Worm (Caenorhabditis elegans) whole organism, young adult: ENCODE data around the gene ugt-42.
A peak's percentile ranks its signal among the peaks of the same experiment; 100 is the strongest.

Experiments used
- D2030.7 ChIP-seq: fragments of 200-800 bp; sonication (Bioruptor generic); IDR thresholded peaks from 2 replicates; pipeline ENCODE4 v1.3.6; 2022; ENCODE audit warnings: missing genetic modification reagents, missing genetic modification characterization, missing compliant biosample characterization
- F10E7.11 ChIP-seq: sonication (generic microtip); optimal IDR thresholded peaks from 2 replicates; lab custom pipeline; 2017; ENCODE audit warnings: mild to moderate bottlenecking, missing genetic modification characterization, moderate library complexity, missing compliant biosample characterization
- F33H1.4 ChIP-seq: fragments of 200-800 bp; sonication (Bioruptor generic); IDR thresholded peaks from 2 replicates; pipeline ENCODE4 v1.3.6; 2022; ENCODE audit warnings: missing genetic modification reagents, missing genetic modification characterization, missing compliant biosample characterization
- F49E8.2 ChIP-seq: sonication (generic microtip); optimal IDR thresholded peaks from 3 replicates; lab custom pipeline; 2017; ENCODE audit warnings: missing genetic modification characterization, mild to moderate bottlenecking, missing compliant biosample characterization, antibody characterized with exemption, moderate library complexity; ENCODE audit not compliant: insufficient read depth
- F52B5.7 ChIP-seq: sonication (generic microtip); optimal IDR thresholded peaks from 2 replicates; lab custom pipeline; 2016; ENCODE audit warnings: mild to moderate bottlenecking, missing genetic modification characterization, missing compliant biosample characterization
- K12H6.12 ChIP-seq: fragments of 200-800 bp; sonication (Bioruptor generic); optimal IDR thresholded peaks from 2 replicates; lab custom pipeline; 2018; ENCODE audit warnings: mild to moderate bottlenecking, missing genetic modification characterization, missing compliant biosample characterization
- Y53F4B.3 ChIP-seq: fragments of 200-800 bp; sonication (Bioruptor generic); IDR thresholded peaks from 2 replicates; pipeline ENCODE4 v1.3.6; 2022; ENCODE audit warnings: missing genetic modification reagents, missing genetic modification characterization, missing compliant biosample characterization
- ama-1 ChIP-seq, 3 experiments: fragments of 150-350 bp in 1 of 3; sonication (generic microtip) in 2 of 3; optimal IDR thresholded peaks; 2 replicates each; lab custom pipeline; 2014 to 2018; ENCODE audit warnings: missing biosample characterization in 2 of 3, missing genetic modification characterization in 2 of 3, missing genetic modification reagents in 2 of 3
- bed-1 ChIP-seq: fragments of 200-800 bp; sonication (Bioruptor generic); IDR thresholded peaks from 2 replicates; pipeline ENCODE4 v1.3.6; 2022; ENCODE audit warnings: missing genetic modification reagents, missing genetic modification characterization, missing compliant biosample characterization
- ccch-3 ChIP-seq: fragments of 200-800 bp; sonication (Bioruptor generic); optimal IDR thresholded peaks from 2 replicates; lab custom pipeline; 2018; ENCODE audit warnings: mild to moderate bottlenecking, missing genetic modification characterization, missing compliant biosample characterization
- cebp-2 ChIP-seq: fragments of 200-800 bp; sonication (Bioruptor generic); IDR thresholded peaks from 2 replicates; pipeline ENCODE4 v1.3.6; 2022; ENCODE audit warnings: missing genetic modification characterization, missing compliant biosample characterization
- ceh-27 ChIP-seq: fragments of 200-800 bp; sonication (Bioruptor generic); optimal IDR thresholded peaks from 2 replicates; lab custom pipeline; 2018; ENCODE audit warnings: mild to moderate bottlenecking, missing genetic modification characterization, moderate library complexity, missing compliant biosample characterization
- ceh-79 ChIP-seq: sonication (generic microtip); optimal IDR thresholded peaks from 2 replicates; lab custom pipeline; 2017; ENCODE audit warnings: mild to moderate bottlenecking, missing genetic modification characterization, missing compliant biosample characterization
- die-1 ChIP-seq: sonication (generic microtip); optimal IDR thresholded peaks from 2 replicates; lab custom pipeline; 2016; ENCODE audit warnings: missing genotype, mild to moderate bottlenecking, missing genetic modification characterization, missing compliant biosample characterization
- dox-1 ChIP-seq: fragments of 200-800 bp; sonication (Bioruptor generic); IDR thresholded peaks from 2 replicates; pipeline ENCODE4 v1.3.6; 2022; ENCODE audit warnings: missing genetic modification reagents, missing genetic modification characterization, missing compliant biosample characterization
- egl-44 ChIP-seq: fragments of 200-800 bp; sonication (Bioruptor generic); IDR thresholded peaks from 2 replicates; pipeline ENCODE4 v1.3.6; 2022; ENCODE audit warnings: missing genetic modification reagents, missing genetic modification characterization, missing compliant biosample characterization
- egrh-3 ChIP-seq: fragments of 200-800 bp; sonication (Bioruptor generic); IDR thresholded peaks from 2 replicates; pipeline ENCODE4 v1.3.6; 2022; ENCODE audit warnings: missing genetic modification reagents, missing genetic modification characterization, missing compliant biosample characterization
- ets-4 ChIP-seq: fragments of 200-800 bp; sonication (Bioruptor generic); optimal IDR thresholded peaks from 2 replicates; lab custom pipeline; 2018; ENCODE audit warnings: mild to moderate bottlenecking, missing genetic modification characterization, missing compliant biosample characterization
- hsf-1 ChIP-seq: fragments of 200-800 bp; sonication (Bioruptor generic); IDR thresholded peaks from 2 replicates; pipeline ENCODE4 v1.3.6; 2022; ENCODE audit warnings: missing genetic modification reagents, missing genetic modification characterization, missing compliant biosample characterization
- lag-1 ChIP-seq: fragments of 200-800 bp; sonication (Bioruptor generic); IDR thresholded peaks from 2 replicates; pipeline ENCODE4 v1.3.6; 2022; ENCODE audit warnings: missing genetic modification reagents, missing genetic modification characterization, missing compliant biosample characterization
- lir-1 ChIP-seq: fragments of 200-800 bp; sonication (Bioruptor generic); conservative IDR thresholded peaks from 2 replicates; pipeline ENCODE4 v1.3.6; 2022; ENCODE audit warnings: missing genetic modification reagents, missing genetic modification characterization, missing compliant biosample characterization
- lsy-27 ChIP-seq: sonication (generic microtip); optimal IDR thresholded peaks from 2 replicates; lab custom pipeline; 2017; ENCODE audit warnings: missing genetic modification characterization, mild to moderate bottlenecking, missing compliant biosample characterization, antibody characterized with exemption, missing genotype, borderline replicate concordance; ENCODE audit not compliant: insufficient read depth
- madf-3 ChIP-seq: fragments of 200-800 bp; sonication (Bioruptor generic); IDR thresholded peaks from 2 replicates; pipeline ENCODE4 v1.3.6; 2022; ENCODE audit warnings: missing genetic modification reagents, missing genetic modification characterization, missing compliant biosample characterization
- mes-4 ChIP-seq: sonication (generic microtip); optimal IDR thresholded peaks from 2 replicates; lab custom pipeline; 2016; ENCODE audit warnings: missing genotype, missing genetic modification characterization, missing compliant biosample characterization
- mxl-1 ChIP-seq: sonication (generic microtip); optimal IDR thresholded peaks from 2 replicates; lab custom pipeline; 2016; ENCODE audit warnings: missing genetic modification characterization, missing compliant biosample characterization
- nfyb-1 ChIP-seq: fragments of 200-800 bp; sonication (Bioruptor generic); IDR thresholded peaks from 2 replicates; pipeline ENCODE4 v1.3.6; 2022; ENCODE audit warnings: missing genetic modification reagents, missing genetic modification characterization, missing compliant biosample characterization
- nhr-179 ChIP-seq: sonication (generic microtip); optimal IDR thresholded peaks from 2 replicates; lab custom pipeline; 2016; ENCODE audit warnings: mild to moderate bottlenecking, missing genetic modification characterization, missing compliant biosample characterization
- nhr-80 ChIP-seq: sonication (generic microtip); optimal IDR thresholded peaks from 2 replicates; lab custom pipeline; 2016; ENCODE audit warnings: missing genetic modification characterization, missing compliant biosample characterization
- pha-4 ChIP-seq: fragments of 150-350 bp; sonication (generic microtip); optimal IDR thresholded peaks from 2 replicates; lab custom pipeline; 2014; ENCODE audit warnings: missing biosample characterization, missing genetic modification reagents, missing genetic modification characterization
- rcor-1 ChIP-seq: fragments of 200-800 bp; sonication (Bioruptor generic); IDR thresholded peaks from 2 replicates; pipeline ENCODE4 v1.3.6; 2022; ENCODE audit warnings: missing genetic modification reagents, missing genetic modification characterization, missing compliant biosample characterization
- repo-1 ChIP-seq: sonication (generic microtip); optimal IDR thresholded peaks from 2 replicates; lab custom pipeline; 2017; ENCODE audit warnings: mild to moderate bottlenecking, missing genetic modification characterization, missing compliant biosample characterization
- sdz-38 ChIP-seq: sonication (generic microtip); optimal IDR thresholded peaks from 2 replicates; lab custom pipeline; 2016; ENCODE audit warnings: missing genotype, missing genetic modification characterization, missing compliant biosample characterization
- snpc-1.1 ChIP-seq: sonication (generic microtip); optimal IDR thresholded peaks from 2 replicates; lab custom pipeline; 2017; ENCODE audit warnings: missing genetic modification characterization, mild to moderate bottlenecking, missing compliant biosample characterization, antibody characterized with exemption, moderate library complexity, missing genotype, missing genetic modification reagents; ENCODE audit not compliant: insufficient read depth
- snpc-3.4 ChIP-seq: sonication (generic microtip); optimal IDR thresholded peaks from 2 replicates; lab custom pipeline; 2017; ENCODE audit warnings: missing genetic modification characterization, mild to moderate bottlenecking, missing compliant biosample characterization, antibody characterized with exemption, moderate library complexity, missing genotype, missing genetic modification reagents
- snpc-4 ChIP-seq, 5 experiments: fragments of 150-350 bp in 1 of 5; sonication (generic microtip) in 4 of 5; optimal IDR thresholded peaks; 2 replicates each; lab custom pipeline; 2014 to 2018; ENCODE audit warnings: missing genetic modification characterization in 5 of 5, missing biosample characterization in 3 of 5, antibody characterized with exemption in 2 of 5, mild to moderate bottlenecking in 2 of 5, missing compliant biosample characterization in 2 of 5, missing genotype in 2 of 5, moderate library complexity in 2 of 5, missing genetic modification reagents in 1 of 5
- tbp1 ChIP-seq: fragments of 200-800 bp; sonication (Bioruptor generic); optimal IDR thresholded peaks from 2 replicates; lab custom pipeline; 2018; ENCODE audit warnings: mild to moderate bottlenecking, missing genetic modification characterization, missing compliant biosample characterization
- tlf-1 ChIP-seq: fragments of 200-800 bp; sonication (Bioruptor generic); optimal IDR thresholded peaks from 2 replicates; lab custom pipeline; 2018; ENCODE audit warnings: mild to moderate bottlenecking, missing genetic modification characterization, missing compliant biosample characterization
- unc-130 ChIP-seq: sonication (generic microtip); optimal IDR thresholded peaks from 2 replicates; lab custom pipeline; 2016; ENCODE audit warnings: missing genetic modification reagents, missing genetic modification characterization, missing compliant biosample characterization
- unc-62 ChIP-seq: fragments of 150-350 bp; optimal IDR thresholded peaks from 2 replicates; lab custom pipeline; 2014; ENCODE audit warnings: missing biosample characterization, missing genetic modification reagents, missing genetic modification characterization
- zfh-2 ChIP-seq: fragments of 200-800 bp; sonication (Bioruptor generic); conservative IDR thresholded peaks from 2 replicates; pipeline ENCODE4 v1.3.6; 2022; ENCODE audit warnings: missing genetic modification reagents, missing genetic modification characterization, missing compliant biosample characterization
- ztf-22 ChIP-seq: fragments of 200-800 bp; sonication (Bioruptor generic); optimal IDR thresholded peaks from 2 replicates; lab custom pipeline; 2018; ENCODE audit warnings: mild to moderate bottlenecking, missing genetic modification characterization, moderate library complexity, missing compliant biosample characterization
- ztf-26 ChIP-seq: sonication (generic microtip); optimal IDR thresholded peaks from 2 replicates; lab custom pipeline; 2017; ENCODE audit warnings: missing genetic modification characterization, missing compliant biosample characterization
- ztf-6 ChIP-seq: fragments of 200-800 bp; sonication (Bioruptor generic); IDR thresholded peaks from 2 replicates; pipeline ENCODE4 v1.3.6; 2022; ENCODE audit warnings: missing genetic modification reagents, missing genetic modification characterization, missing compliant biosample characterization

ugt-42 gene

DNA sequence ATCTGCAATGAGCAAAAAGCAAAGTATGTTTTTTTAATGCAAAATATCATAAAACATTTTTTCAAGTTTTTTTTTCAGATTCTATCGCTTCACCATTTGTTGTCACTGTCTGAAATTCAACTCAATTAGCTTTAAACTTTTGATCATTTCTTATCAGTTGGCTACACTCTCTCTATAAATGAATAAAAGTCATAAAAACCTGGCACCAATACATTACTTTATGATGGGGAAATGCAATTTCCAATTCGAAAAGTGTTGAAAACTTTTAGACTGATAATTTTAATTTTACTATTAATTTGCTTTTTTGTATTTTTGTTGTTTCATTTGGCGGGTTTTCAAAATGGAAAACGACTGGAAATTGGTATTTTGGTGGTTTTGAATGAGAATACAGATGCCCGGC lies 36.9 kb downstream of the ugt-42 start, which contains the start of gene F31F4.1:
F31F4.1 (plus strand) TSS at position 203 of the 400 bp plus-strand sequence.
- TF ChIP-seq Y53F4B.3, result no peak
- TF ChIP-seq nhr-80 (tag; lab: Kevin White, UChicago), result peak; percentile 21

DNA sequence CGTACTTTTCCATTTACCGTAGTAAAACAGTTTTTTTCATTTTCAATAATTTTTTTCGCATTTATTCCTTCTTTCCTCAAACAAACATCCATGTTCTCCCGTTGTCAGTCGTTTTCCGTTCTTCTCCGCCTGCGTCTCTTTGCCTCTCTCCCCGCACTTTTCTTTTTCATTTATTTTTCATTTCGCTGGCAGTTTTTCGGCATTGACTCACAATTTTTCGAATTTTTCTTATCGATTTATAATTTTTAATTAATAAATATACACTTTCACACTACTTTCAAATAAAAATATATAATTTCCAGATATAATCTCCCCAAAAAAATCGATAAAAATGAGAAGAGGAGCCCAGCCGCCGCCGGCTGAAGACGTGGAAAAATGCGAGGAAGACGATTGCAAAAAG lies 40.4 kb downstream of the ugt-42 start, which contains the start of gene H25P19.1:
H25P19.1 (plus strand) TSS at position 301 of the 400 bp plus-strand sequence.
- TF ChIP-seq cebp-2 (GFP tag; lab: Robert Waterston, UW) (no peak), hsf-1 (GFP tag; lab: Robert Waterston, UW) (no peak), snpc-4 (GFP tag; optimal IDR thresholded peaks at IDR 0.05; lab: Kevin White, UChicago) (no peak), snpc-4 (tag; optimal IDR thresholded peaks at IDR 0.05; lab: Kevin White, UChicago) (no peak), F33H1.4 (no peak), K12H6.12 (no peak), snpc-3.4 (tag; lab: Kevin White, UChicago) (no peak), bed-1 (no peak), ztf-6 (GFP tag; lab: Robert Waterston, UW) (no peak), mxl-1 (tag; lab: Kevin White, UChicago) (no peak), dox-1 (no peak), die-1 (no peak), unc-130 (no peak), zfh-2 (no peak), nfyb-1 (GFP tag; lab: Robert Waterston, UW) (no peak), unc-62 (GFP tag; lab: Kevin White, UChicago) (no peak), F49E8.2 (tag; lab: Kevin White, UChicago) (no peak), D2030.7 (GFP tag; lab: Robert Waterston, UW) (no peak), ccch-3 (GFP tag; lab: Kevin White, UChicago) (no peak), lag-1 (GFP tag; lab: Robert Waterston, UW) (no peak)

DNA sequence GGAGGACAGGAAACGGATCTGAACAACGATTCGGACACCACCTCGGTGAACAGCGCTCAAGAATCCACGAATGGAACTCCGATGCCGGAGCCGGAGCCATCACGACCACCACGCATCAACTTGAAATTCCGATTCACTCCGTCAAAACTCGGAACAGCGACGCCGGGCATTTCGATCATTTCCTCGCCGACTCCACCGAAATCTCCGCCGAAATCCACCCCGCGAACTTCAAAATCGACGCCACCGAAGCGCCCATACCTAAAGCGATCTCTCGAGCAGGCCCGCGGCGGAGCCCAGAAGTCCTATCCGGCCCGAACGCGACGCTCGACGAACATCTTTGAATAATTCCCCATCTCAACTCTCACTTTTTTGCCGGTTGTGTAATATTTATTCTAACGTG lies 42.5 kb downstream of the ugt-42 start:
- TF ChIP-seq ceh-79 (tag; lab: Kevin White, UChicago) (no peak), tlf-1 (GFP tag; lab: Kevin White, UChicago) (no peak), ama-1 (optimal IDR thresholded peaks at IDR 0.05; lab: Kevin White, UChicago) (no peak), ama-1 (GFP tag; optimal IDR thresholded peaks at IDR 0.05; lab: Kevin White, UChicago) (no peak), mes-4 (tag; lab: Kevin White, UChicago) (no peak), ceh-27 (GFP tag; lab: Kevin White, UChicago) (no peak), egrh-3 (peak; percentile 46; the same call in 1 of the 2 replicates), F10E7.11 (tag; lab: Kevin White, UChicago) (no peak), zfh-2 (peak; percentile 70), tbp1 (GFP tag; lab: Kevin White, UChicago) (no peak), ztf-22 (GFP tag; lab: Kevin White, UChicago) (no peak), ets-4 (no peak), repo-1 (tag; lab: Kevin White, UChicago) (no peak), nhr-179 (tag; lab: Kevin White, UChicago) (no peak)

DNA sequence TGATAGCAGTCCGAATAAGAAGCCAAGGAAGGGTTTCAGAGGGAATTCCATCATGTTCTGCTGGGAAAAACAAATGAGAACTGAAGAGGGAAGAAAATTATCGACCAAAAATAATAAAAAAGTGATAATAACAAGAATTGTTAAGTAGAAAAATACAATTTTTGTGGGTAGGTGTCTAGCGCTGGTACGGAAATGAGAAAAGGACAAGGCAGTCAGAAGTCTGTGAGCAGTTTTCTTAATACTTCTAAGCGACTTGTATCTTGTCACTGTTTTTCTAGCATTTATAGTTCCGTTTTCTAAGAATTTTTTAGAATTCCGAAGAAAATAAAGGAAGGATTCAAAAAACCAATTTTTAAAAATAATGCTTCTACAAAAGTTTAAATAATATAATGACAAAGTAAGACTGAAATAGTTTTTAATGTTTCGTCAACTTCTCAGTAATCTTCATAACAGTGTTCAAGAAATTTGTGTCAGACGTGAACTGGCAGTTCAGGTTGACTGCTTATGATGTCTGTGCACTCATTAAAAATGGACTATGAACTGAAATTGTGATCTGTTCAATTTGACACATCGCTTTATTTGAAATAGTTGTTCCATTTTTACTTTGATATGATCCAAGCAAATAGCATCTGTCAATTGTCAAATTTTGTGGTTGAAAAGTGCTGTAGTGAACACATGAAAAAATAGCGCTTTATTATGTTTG lies 45.9 kb downstream of the ugt-42 start, which contains the start of gene srx-4:
srx-4 (minus strand) TSS at position 51 of the 703 bp plus-strand sequence.
- TF ChIP-seq rcor-1 (no peak), lir-1 (GFP tag; lab: Robert Waterston, UW) (no peak), snpc-1.1 (tag; lab: Kevin White, UChicago) (no peak), pha-4 (no peak), sdz-38 (no peak), F52B5.7 (no peak), repo-1 (tag; lab: Kevin White, UChicago) (no peak), egl-44 (GFP tag; lab: Robert Waterston, UW) (no peak), lsy-27 (tag; lab: Kevin White, UChicago) (no peak), ztf-26 (tag; lab: Kevin White, UChicago) (no peak), madf-3 (GFP tag; lab: Robert Waterston, UW) (no peak)
